Worm (Caenorhabditis elegans) whole organism, dauer: ENCODE measurements around the gene hex-2.
"Not testable (repeated sequence)": the region's sequence is repeated elsewhere in the genome, so short reads cannot be mapped to it uniquely, and the experiment has no call there.

Experiments
- unc-62 ChIP-seq: sonication (generic microtip); optimal IDR thresholded peaks from 2 replicates; lab custom pipeline; 2017; ENCODE audit warnings: missing biosample characterization, missing genetic modification reagents, missing genetic modification characterization

Gene hex-2

ce11 chrV:5653990-5654499, at the start of gene hex-2:
Gene hex-2, plus strand, starts transcription at chrV:5654449.
- no peak for TF ChIP-seq unc-62 (GFP tag; lab: Kevin White, UChicago)

ce11 chrV:5606255-5606654, 48.0 kb upstream of the hex-2 start, which contains the start of gene CD4.1:
Gene CD4.1, plus strand, starts transcription at chrV:5606555.
- TF ChIP-seq unc-62 (GFP tag; lab: Kevin White, UChicago): no peak

- no peak for TF ChIP-seq unc-62 (GFP tag; lab: Kevin White, UChicago)
Observed at ce11 chrV:5610186-5610585, 44.1 kb upstream of the hex-2 start.

ce11 chrV:5613109-5613508, 41.1 kb upstream of the hex-2 start, which contains the start of gene lrpc-1:
Gene lrpc-1, minus strand, starts transcription at chrV:5613209.
- no peak for TF ChIP-seq unc-62 (GFP tag; lab: Kevin White, UChicago)

ce11 chrV:5614724-5615123, 39.5 kb upstream of the hex-2 start, which contains the start of gene M03E7.3:
Gene M03E7.3, plus strand, starts transcription at chrV:5615024.
- TF ChIP-seq unc-62 (GFP tag; lab: Kevin White, UChicago): no peak

- TF ChIP-seq unc-62 (GFP tag; lab: Kevin White, UChicago): no peak
Observed at ce11 chrV:5617301-5617700, 36.9 kb upstream of the hex-2 start, which contains the start of gene M03E7.2. Gene M03E7.2, plus strand, starts transcription at chrV:5617601.

- no peak for TF ChIP-seq unc-62 (GFP tag; lab: Kevin White, UChicago)
Observed at ce11 chrV:5619372-5619771, 34.9 kb upstream of the hex-2 start.

ce11 chrV:5620040-5620439, 34.2 kb upstream of the hex-2 start, which contains the start of gene memb-2:
Gene memb-2, minus strand, starts transcription at chrV:5620140.
- TF ChIP-seq unc-62 (GFP tag; lab: Kevin White, UChicago): no peak

ce11 chrV:5621390-5621789, 32.9 kb upstream of the hex-2 start, which contains the start of gene M03E7.1:
Gene M03E7.1, plus strand, starts transcription at chrV:5621690.
- TF ChIP-seq unc-62 (GFP tag; lab: Kevin White, UChicago): no peak

- no peak for TF ChIP-seq unc-62 (GFP tag; lab: Kevin White, UChicago)
Observed at ce11 chrV:5628014-5628413, 26.2 kb upstream of the hex-2 start.

- TF ChIP-seq unc-62 (GFP tag; lab: Kevin White, UChicago): no peak
Observed at ce11 chrV:5630792-5631191, 23.5 kb upstream of the hex-2 start, which contains the start of gene acy-4. Gene acy-4, minus strand, starts transcription at chrV:5630892.

ce11 chrV:5634445-5634844, 19.8 kb upstream of the hex-2 start:
- TF ChIP-seq unc-62 (GFP tag; lab: Kevin White, UChicago): no peak

ce11 chrV:5644171-5644570, 10.1 kb upstream of the hex-2 start, which contains the start of gene srx-117:
Gene srx-117, plus strand, starts transcription at chrV:5644471.
- no peak for TF ChIP-seq unc-62 (GFP tag; lab: Kevin White, UChicago)

ce11 chrV:5647359-5647758, 6.9 kb upstream of the hex-2 start, which contains the start of gene C14C11.4:
Gene C14C11.4, plus strand, starts transcription at chrV:5647610.
- no peak for TF ChIP-seq unc-62 (GFP tag; lab: Kevin White, UChicago)

- TF ChIP-seq unc-62 (GFP tag; lab: Kevin White, UChicago): no peak
Observed at ce11 chrV:5651905-5652304, 2.3 kb upstream of the hex-2 start.

- no peak for TF ChIP-seq unc-62 (GFP tag; lab: Kevin White, UChicago)
Observed at ce11 chrV:5660604-5661209, 6.5 kb downstream of the hex-2 start, which contains the start of the genes mut-14 and C14C11.2. Gene mut-14, minus strand, starts transcription at chrV:5660704. Gene C14C11.2, plus strand, starts transcription at chrV:5661159.

ce11 chrV:5663317-5663716, 9.1 kb downstream of the hex-2 start, which contains the start of gene C14C11.1:
Gene C14C11.1, plus strand, starts transcription at chrV:5663617.
- TF ChIP-seq unc-62 (GFP tag; lab: Kevin White, UChicago): not testable (repeated sequence)
